Worm (Caenorhabditis elegans): ENCODE data around the gene nduc-2.

DNA sequence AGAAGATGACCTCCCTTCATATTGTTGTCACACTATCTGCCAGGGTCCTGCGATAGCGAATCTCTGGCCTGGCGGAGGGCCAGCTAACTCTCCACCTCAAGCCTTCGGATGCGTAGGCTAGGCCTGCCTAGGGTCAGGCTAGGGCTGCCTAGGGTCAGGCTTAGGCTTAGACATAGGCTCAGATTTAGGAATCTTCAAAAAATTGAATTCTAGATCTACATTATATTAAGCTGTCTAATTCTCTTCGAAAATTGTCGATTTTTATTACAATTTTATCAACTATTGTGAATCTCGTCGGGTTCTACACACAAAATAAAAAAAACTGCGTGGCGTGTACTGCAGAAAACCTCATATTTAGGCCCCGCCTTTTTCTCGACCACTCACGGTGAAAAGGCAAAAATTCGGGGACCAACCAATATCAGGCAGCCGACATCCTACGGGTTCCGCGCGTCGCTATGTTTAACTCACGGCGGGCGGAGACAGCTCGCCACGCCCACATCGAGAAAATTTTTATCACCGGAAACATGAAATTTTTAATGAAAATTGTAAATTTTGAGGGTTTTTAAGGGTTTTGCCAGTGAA is 8.9 kb downstream of the nduc-2 start:
- no peak for TF ChIP-seq daf-12 (tag; optimal IDR thresholded peaks at IDR 0.05)
- TF ChIP-seq zag-1 (tag; optimal IDR thresholded peaks at IDR 0.05), result no peak
- TF ChIP-seq snpc-4 (tag; optimal IDR thresholded peaks at IDR 0.05), result no peak
- TF ChIP-seq lin-29 (GFP tag; IDR thresholded peaks at IDR 0.05), result no peak
- no peak for TF ChIP-seq ZK546.5 (tag; optimal IDR thresholded peaks at IDR 0.05)
- no peak for TF ChIP-seq egl-27 (tag; optimal IDR thresholded peaks at IDR 0.05)
- no peak for TF ChIP-seq Y5F2A.4 (GFP tag; optimal IDR thresholded peaks at IDR 0.05)
- TF ChIP-seq saeg-2 (GFP tag; IDR thresholded peaks at IDR 0.05), result no peak
